Worm (Caenorhabditis elegans): Measurements from ENCODE around the gene semi-1.

semi-1 gene

ce11 chrV:13515115-13515514 lies at the start of gene semi-1:
Gene semi-1, minus strand, starts transcription at chrV:13515215.
- TF ChIP-seq nhr-76 (tag; optimal IDR thresholded peaks at IDR 0.05): no peak
- no peak for TF ChIP-seq daf-12 (tag; optimal IDR thresholded peaks at IDR 0.05)
- TF ChIP-seq lsy-12 (tag; optimal IDR thresholded peaks at IDR 0.05): no peak

- TF ChIP-seq elt-3 (tag; optimal IDR thresholded peaks at IDR 0.05): no peak
- no peak for TF ChIP-seq sea-2 (GFP tag; optimal IDR thresholded peaks at IDR 0.05)
- TF ChIP-seq egl-27 (tag; optimal IDR thresholded peaks at IDR 0.05): no peak
- no peak for TF ChIP-seq unc-62 (GFP tag; optimal IDR thresholded peaks at IDR 0.05)
- no peak for TF ChIP-seq fos-1 (tag; optimal IDR thresholded peaks at IDR 0.05)
- TF ChIP-seq elt-1 (tag; optimal IDR thresholded peaks at IDR 0.05): no peak
- TF ChIP-seq nhr-25 (tag; optimal IDR thresholded peaks at IDR 0.05): no peak
- TF ChIP-seq ceh-28 (tag; optimal IDR thresholded peaks at IDR 0.05): no peak
- TF ChIP-seq lin-39 (tag; optimal IDR thresholded peaks at IDR 0.05): no peak
- no peak for TF ChIP-seq ama-1 (optimal IDR thresholded peaks at IDR 0.05)
- TF ChIP-seq lsy-12 (tag; optimal IDR thresholded peaks at IDR 0.05): no peak
- TF ChIP-seq ceh-82 (tag; optimal IDR thresholded peaks at IDR 0.05): no peak
- no peak for TF ChIP-seq ceh-16 (tag; optimal IDR thresholded peaks at IDR 0.05)
These were observed 48.8 kb upstream of the semi-1 start, which contains the start of gene grl-17 for ce11 chrV:13563841-13564240. Gene grl-17, minus strand, starts transcription at chrV:13563941.

- TF ChIP-seq nhr-77 (tag; optimal IDR thresholded peaks at IDR 0.05) (no peak), ceh-28 (tag; optimal IDR thresholded peaks at IDR 0.05) (no peak), ztf-4 (tag; optimal IDR thresholded peaks at IDR 0.05) (no peak)
These were observed 47.7 kb upstream of the semi-1 start for ce11 chrV:13562748-13563147.

ce11 chrV:13559978-13560377 lies 45.0 kb upstream of the semi-1 start, which contains the start of gene C56A3.8:
Gene C56A3.8, plus strand, starts transcription at chrV:13560278.
- TF ChIP-seq elt-3 (tag; optimal IDR thresholded peaks at IDR 0.05) (no peak), jun-1 (tag; optimal IDR thresholded peaks at IDR 0.05) (no peak), ceh-82 (tag; optimal IDR thresholded peaks at IDR 0.05) (no peak), fkh-2 (tag; optimal IDR thresholded peaks at IDR 0.05) (no peak), nhr-43 (tag; optimal IDR thresholded peaks at IDR 0.05; ENCODE audit: poor library complexity, severe bottlenecking) (no peak), egl-27 (tag; optimal IDR thresholded peaks at IDR 0.05) (no peak), snpc-4 (tag; optimal IDR thresholded peaks at IDR 0.05) (no peak), mml-1 (tag; optimal IDR thresholded peaks at IDR 0.05) (no peak), lin-15B (tag; optimal IDR thresholded peaks at IDR 0.05) (no peak), nhr-237 (tag; optimal IDR thresholded peaks at IDR 0.05) (no peak), ztf-4 (tag; optimal IDR thresholded peaks at IDR 0.05) (no peak)

ce11 chrV:13556746-13557145 lies 41.7 kb upstream of the semi-1 start, which contains the start of gene cav-2:
Gene cav-2, plus strand, starts transcription at chrV:13557104.
- TF ChIP-seq unc-62 (GFP tag; optimal IDR thresholded peaks at IDR 0.05) (no peak), elt-3 (tag; optimal IDR thresholded peaks at IDR 0.05) (no peak), nhr-77 (tag; optimal IDR thresholded peaks at IDR 0.05) (no peak), nhr-237 (tag; optimal IDR thresholded peaks at IDR 0.05) (no peak), nhr-12 (tag; optimal IDR thresholded peaks at IDR 0.05) (no peak), R02D3.7 (tag; optimal IDR thresholded peaks at IDR 0.05) (peak; percentile 64), sea-2 (GFP tag; optimal IDR thresholded peaks at IDR 0.05) (no peak), ceh-28 (tag; optimal IDR thresholded peaks at IDR 0.05) (peak; percentile 70), ceh-9 (tag; optimal IDR thresholded peaks at IDR 0.05) (no peak), unc-39 (tag; optimal IDR thresholded peaks at IDR 0.05) (no peak), fkh-2 (tag; optimal IDR thresholded peaks at IDR 0.05) (no peak), eor-1 (tag; optimal IDR thresholded peaks at IDR 0.05) (no peak), egl-5 (tag; optimal IDR thresholded peaks at IDR 0.05) (peak; percentile 63), nhr-25 (tag; optimal IDR thresholded peaks at IDR 0.05) (peak; percentile 40), aly-2 (tag; optimal IDR thresholded peaks at IDR 0.05) (no peak), lsy-12 (tag; optimal IDR thresholded peaks at IDR 0.05) (peak; percentile 72), ceh-16 (tag; optimal IDR thresholded peaks at IDR 0.05) (no peak), daf-12 (tag; optimal IDR thresholded peaks at IDR 0.05) (no peak), zag-1 (tag; optimal IDR thresholded peaks at IDR 0.05) (no peak), mml-1 (tag; optimal IDR thresholded peaks at IDR 0.05) (no peak), nhr-23 (tag; optimal IDR thresholded peaks at IDR 0.05) (peak; percentile 76), tbx-2 (tag; optimal IDR thresholded peaks at IDR 0.05) (peak; percentile 8), fkh-10 (GFP tag; optimal IDR thresholded peaks at IDR 0.05) (peak; percentile 51), nfya-1 (tag; optimal IDR thresholded peaks at IDR 0.05; ENCODE audit: insufficient read depth) (peak; percentile 68), snpc-4 (tag; optimal IDR thresholded peaks at IDR 0.05) (peak; percentile 24), lin-15B (tag; optimal IDR thresholded peaks at IDR 0.05) (peak; percentile 82), ama-1 (optimal IDR thresholded peaks at IDR 0.05) (no peak), nhr-11 (tag; optimal IDR thresholded peaks at IDR 0.05) (no peak), ZK546.5 (tag; optimal IDR thresholded peaks at IDR 0.05) (no peak), nhr-43 (tag; optimal IDR thresholded peaks at IDR 0.05; ENCODE audit: poor library complexity, severe bottlenecking) (peak; percentile 91), ceh-82 (tag; optimal IDR thresholded peaks at IDR 0.05) (no peak), hmg-11 (tag; optimal IDR thresholded peaks at IDR 0.05) (peak; percentile 52), nhr-76 (tag; optimal IDR thresholded peaks at IDR 0.05) (no peak), pqm-1 (tag; optimal IDR thresholded peaks at IDR 0.05) (peak; percentile 92), skn-1 (tag; optimal IDR thresholded peaks at IDR 0.05) (peak; percentile 31), lin-39 (tag; optimal IDR thresholded peaks at IDR 0.05) (peak; percentile 70), nhr-28 (tag; optimal IDR thresholded peaks at IDR 0.05) (no peak), fos-1 (tag; optimal IDR thresholded peaks at IDR 0.05) (no peak), nhr-67 (tag; optimal IDR thresholded peaks at IDR 0.05) (no peak)
